Fruit fly (Drosophila melanogaster) whole organism, embryonic: Measurements from ENCODE around the gene Cep97.

Experiments
- Bdp1 ChIP-seq: fragments of 200-800 bp; sonication (Bioruptor generic); optimal IDR thresholded peaks from 3 replicates; lab custom pipeline; 2016; ENCODE audit warnings: missing biosample characterization, missing genetic modification characterization
- CG10267 ChIP-seq: fragments of 200-800 bp; sonication (Bioruptor generic); optimal IDR thresholded peaks from 2 replicates; lab custom pipeline; 2018; ENCODE audit warnings: missing biosample characterization, mild to moderate bottlenecking, missing genetic modification characterization, moderate library complexity
- CG10366 ChIP-seq: fragments of 200-800 bp; sonication (Bioruptor generic); IDR thresholded peaks from 2 replicates; pipeline ENCODE4 v1.3.6; 2022; ENCODE audit warnings: missing biosample characterization, missing genetic modification characterization
- CG11085 ChIP-seq: fragments of 200-800 bp; sonication (Bioruptor generic); IDR thresholded peaks from 2 replicates; pipeline ENCODE4 v1.3.6; 2022; ENCODE audit warnings: missing biosample characterization, missing genetic modification characterization
- CG11456 ChIP-seq: fragments of 200-800 bp; sonication (Bioruptor generic); IDR thresholded peaks from 3 replicates; pipeline ENCODE4 v1.3.6; 2022; ENCODE audit warnings: missing biosample characterization, missing genetic modification characterization
- CG12769 ChIP-seq: fragments of 200-800 bp; sonication (Bioruptor generic); optimal IDR thresholded peaks from 2 replicates; lab custom pipeline; 2019; ENCODE audit warnings: missing biosample characterization, mild to moderate bottlenecking, missing genetic modification characterization, moderate library complexity
- CG15011 ChIP-seq: fragments of 200-800 bp; sonication (Bioruptor generic); optimal IDR thresholded peaks from 3 replicates; lab custom pipeline; 2018; ENCODE audit warnings: missing biosample characterization, mild to moderate bottlenecking, missing genetic modification characterization
- CG1792 ChIP-seq: fragments of 200-800 bp; sonication (Bioruptor generic); optimal IDR thresholded peaks from 2 replicates; lab custom pipeline; 2016; ENCODE audit warnings: missing biosample characterization, missing genetic modification characterization
- CG18764 ChIP-seq: fragments of 200-800 bp; sonication (Bioruptor generic); optimal IDR thresholded peaks from 3 replicates; lab custom pipeline; 2016; ENCODE audit warnings: missing biosample characterization, missing genetic modification characterization
- CG2120 ChIP-seq: fragments of 200-800 bp; sonication (Bioruptor generic); optimal IDR thresholded peaks from 3 replicates; lab custom pipeline; 2016; ENCODE audit warnings: missing biosample characterization, missing genetic modification characterization
- CG3065 ChIP-seq: fragments of 200-800 bp; sonication (Bioruptor generic); optimal IDR thresholded peaks from 2 replicates; lab custom pipeline; 2016; ENCODE audit warnings: missing biosample characterization, missing genetic modification characterization
- CG3281 ChIP-seq: fragments of 200-800 bp; sonication (Bioruptor generic); optimal IDR thresholded peaks from 3 replicates; lab custom pipeline; 2017; ENCODE audit warnings: missing biosample characterization, mild to moderate bottlenecking, missing genetic modification characterization
- CG33557 ChIP-seq: fragments of 200-800 bp; sonication (Bioruptor generic); optimal IDR thresholded peaks from 2 replicates; lab custom pipeline; 2019; ENCODE audit warnings: missing biosample characterization, mild to moderate bottlenecking, missing genetic modification characterization, moderate library complexity
- CG3407 ChIP-seq: fragments of 200-800 bp; sonication (Bioruptor generic); optimal IDR thresholded peaks from 2 replicates; lab custom pipeline; 2018; ENCODE audit warnings: missing biosample characterization, mild to moderate bottlenecking, missing genetic modification characterization
- CG42726 ChIP-seq: fragments of 200-800 bp; sonication (Bioruptor generic); IDR thresholded peaks from 2 replicates; pipeline ENCODE4 v1.3.6; 2022; ENCODE audit warnings: missing biosample characterization, missing genetic modification characterization; ENCODE audit not compliant: partially characterized antibody
- CG4360 ChIP-seq: fragments of 200-800 bp; sonication (Bioruptor generic); IDR thresholded peaks from 2 replicates; pipeline ENCODE4 v1.3.6; 2022; ENCODE audit warnings: missing biosample characterization, missing genetic modification characterization
- CG6813 ChIP-seq: fragments of 200-800 bp; sonication (Bioruptor generic); optimal IDR thresholded peaks from 2 replicates; lab custom pipeline; 2017; ENCODE audit warnings: missing biosample characterization, missing genetic modification characterization, mild to moderate bottlenecking, moderate library complexity, missing genetic modification reagents
- CG7745 ChIP-seq: fragments of 200-800 bp; sonication (Bioruptor generic); optimal IDR thresholded peaks from 2 replicates; lab custom pipeline; 2018; ENCODE audit warnings: missing biosample characterization, mild to moderate bottlenecking, missing genetic modification characterization, moderate library complexity
- CG7928 ChIP-seq: fragments of 200-800 bp; sonication (Bioruptor generic); optimal IDR thresholded peaks from 2 replicates; lab custom pipeline; 2017; ENCODE audit warnings: missing biosample characterization, mild to moderate bottlenecking, missing genetic modification characterization
- CoRest ChIP-seq: fragments of 200-800 bp; sonication (Bioruptor generic); optimal IDR thresholded peaks from 3 replicates; lab custom pipeline; 2018; ENCODE audit warnings: missing biosample characterization, mild to moderate bottlenecking, missing genetic modification characterization, moderate library complexity
- H2.0 ChIP-seq: fragments of 200-800 bp; sonication (Bioruptor generic); IDR thresholded peaks from 2 replicates; pipeline ENCODE4 v1.3.6; 2022; ENCODE audit warnings: missing biosample characterization, missing genetic modification characterization
- Hand ChIP-seq: fragments of 200-800 bp; sonication (Bioruptor generic); optimal IDR thresholded peaks from 2 replicates; lab custom pipeline; 2017; ENCODE audit warnings: mild to moderate bottlenecking, missing biosample characterization, missing genetic modification reagents, missing genetic modification characterization
- Hr51 ChIP-seq, 2 experiments: fragments of 200-800 bp; sonication (Bioruptor generic); optimal IDR thresholded peaks; 2 replicates in 1 of 2; 3 replicates in 1 of 2; lab custom pipeline; 2016 to 2018; ENCODE audit warnings: missing biosample characterization in 2 of 2, missing genetic modification characterization in 2 of 2, mild to moderate bottlenecking in 1 of 2, moderate library complexity in 1 of 2
- Hsf ChIP-seq: fragments of 200-800 bp; sonication (Bioruptor generic); optimal IDR thresholded peaks from 3 replicates; lab custom pipeline; 2016; ENCODE audit warnings: missing biosample characterization, missing genetic modification characterization
- Meics ChIP-seq: fragments of 200-800 bp; sonication (Bioruptor generic); optimal IDR thresholded peaks from 2 replicates; lab custom pipeline; 2017; ENCODE audit warnings: missing biosample characterization, mild to moderate bottlenecking, missing genetic modification characterization
- Spps ChIP-seq: fragments of 200-800 bp; sonication (Bioruptor generic); optimal IDR thresholded peaks from 2 replicates; lab custom pipeline; 2018; ENCODE audit warnings: missing biosample characterization, mild to moderate bottlenecking, missing genetic modification characterization
- Vsx1 ChIP-seq: fragments of 200-800 bp; sonication (Bioruptor generic); optimal IDR thresholded peaks from 2 replicates; lab custom pipeline; 2017; ENCODE audit warnings: missing biosample characterization, mild to moderate bottlenecking, missing genetic modification characterization, missing genetic modification reagents
- amos ChIP-seq: fragments of 200-800 bp; sonication (Bioruptor generic); IDR thresholded peaks from 2 replicates; pipeline ENCODE4 v1.3.6; 2022; ENCODE audit warnings: missing biosample characterization, missing genetic modification characterization; ENCODE audit not compliant: partially characterized antibody
- bab2 ChIP-seq: fragments of 200-800 bp; sonication (Bioruptor generic); optimal IDR thresholded peaks from 2 replicates; lab custom pipeline; 2016; ENCODE audit warnings: missing biosample characterization, missing genetic modification characterization
- esg ChIP-seq: fragments of 200-800 bp; sonication (Bioruptor generic); conservative IDR thresholded peaks from 2 replicates; pipeline ENCODE4 v1.3.6; 2022; ENCODE audit warnings: missing biosample characterization, missing genetic modification characterization
- eve ChIP-seq, 2 experiments: fragments of >200 bp; optimal IDR thresholded peaks; 2 replicates each; lab custom pipeline; 2017; ENCODE audit warnings: missing biosample characterization in 2 of 2, missing genetic modification characterization in 2 of 2
- fru ChIP-seq: fragments of >200 bp; optimal IDR thresholded peaks from 2 replicates; lab custom pipeline; 2017
- grau ChIP-seq: fragments of 200-800 bp; optimal IDR thresholded peaks from 3 replicates; lab custom pipeline; 2019; ENCODE audit warnings: missing biosample characterization, mild to moderate bottlenecking, missing genetic modification characterization, moderate library complexity
- grn ChIP-seq: fragments of 200-800 bp; sonication (Bioruptor generic); optimal IDR thresholded peaks from 3 replicates; lab custom pipeline; 2017; ENCODE audit warnings: missing biosample characterization, missing genetic modification characterization
- gsb ChIP-seq: fragments of 200-800 bp; sonication (Bioruptor generic); IDR thresholded peaks from 2 replicates; pipeline ENCODE4 v1.3.6; 2022; ENCODE audit warnings: missing biosample characterization, missing genetic modification characterization
- hth ChIP-seq: fragments of >200 bp; optimal IDR thresholded peaks from 2 replicates; lab custom pipeline; 2017; ENCODE audit warnings: inconsistent platforms
- jumu ChIP-seq: fragments of 200-800 bp; sonication (Bioruptor generic); optimal IDR thresholded peaks from 3 replicates; lab custom pipeline; 2016; ENCODE audit warnings: missing biosample characterization, missing genetic modification characterization
- kay ChIP-seq: fragments of 200-800 bp; sonication (Bioruptor generic); optimal IDR thresholded peaks from 2 replicates; lab custom pipeline; 2016; ENCODE audit warnings: missing biosample characterization, missing genetic modification characterization
- luna ChIP-seq: fragments of 200-800 bp; sonication (Bioruptor generic); optimal IDR thresholded peaks from 2 replicates; lab custom pipeline; 2016; ENCODE audit warnings: missing biosample characterization, missing genetic modification characterization
- mam ChIP-seq: fragments of 200-800 bp; sonication (Bioruptor generic); optimal IDR thresholded peaks from 3 replicates; lab custom pipeline; 2016; ENCODE audit warnings: missing biosample characterization, missing genetic modification characterization
- oc ChIP-seq: fragments of 200-800 bp; sonication (Bioruptor generic); optimal IDR thresholded peaks from 2 replicates; lab custom pipeline; 2018; ENCODE audit warnings: missing biosample characterization, mild to moderate bottlenecking, missing genetic modification characterization, moderate library complexity
- pb ChIP-seq: fragments of 200-800 bp; sonication (Bioruptor generic); optimal IDR thresholded peaks from 3 replicates; lab custom pipeline; 2016; ENCODE audit warnings: missing biosample characterization, missing genetic modification characterization
- prd ChIP-seq, 3 experiments: fragments of >200 bp in 2 of 3; fragments of 200-800 bp in 1 of 3; sonication (Bioruptor generic) in 1 of 3; optimal IDR thresholded peaks in 2 of 3; IDR thresholded peaks in 1 of 3; 2 replicates in 2 of 3; 3 replicates in 1 of 3; pipeline versions ENCODE4 v1.3.6 to Lab custom; 2017 to 2022; ENCODE audit warnings: missing biosample characterization in 1 of 3, missing genetic modification characterization in 1 of 3
- sisA ChIP-seq: fragments of 200-800 bp; sonication (Bioruptor generic); IDR thresholded peaks from 2 replicates; pipeline ENCODE4 v1.3.6; 2022; ENCODE audit warnings: missing biosample characterization, missing genetic modification characterization
- slbo ChIP-seq: fragments of 200-800 bp; sonication (Bioruptor generic); IDR thresholded peaks from 2 replicates; pipeline ENCODE4 v1.3.6; 2022; ENCODE audit warnings: missing biosample characterization, missing genetic modification characterization
- so ChIP-seq: fragments of 200-800 bp; sonication (Bioruptor generic); IDR thresholded peaks from 3 replicates; pipeline ENCODE4 v1.3.6; 2022; ENCODE audit warnings: missing biosample characterization, missing genetic modification characterization
- stc ChIP-seq: fragments of 200-800 bp; sonication (Bioruptor generic); IDR thresholded peaks from 2 replicates; pipeline ENCODE4 v1.3.6; 2022; ENCODE audit warnings: missing biosample characterization, missing genetic modification characterization
- tap ChIP-seq: fragments of 200-800 bp; optimal IDR thresholded peaks from 3 replicates; lab custom pipeline; 2019; ENCODE audit warnings: missing biosample characterization, mild to moderate bottlenecking, missing genetic modification characterization, moderate library complexity
- vvl ChIP-seq: fragments of 200-800 bp; sonication (Bioruptor generic); IDR thresholded peaks from 2 replicates; pipeline ENCODE4 v1.3.6; 2022; ENCODE audit warnings: missing biosample characterization, missing genetic modification characterization
- wdn ChIP-seq: fragments of 200-800 bp; sonication (Bioruptor generic); IDR thresholded peaks from 2 replicates; pipeline ENCODE4 v1.3.6; 2022; ENCODE audit warnings: missing biosample characterization, missing genetic modification characterization
- yki ChIP-seq: fragments of >200 bp; optimal IDR thresholded peaks from 3 replicates; lab custom pipeline; 2018
- zfh1 ChIP-seq: fragments of 200-800 bp; sonication (Bioruptor generic); IDR thresholded peaks from 3 replicates; pipeline ENCODE4 v1.3.6; 2022; ENCODE audit warnings: missing biosample characterization, missing genetic modification characterization

The Cep97 gene

DNA sequence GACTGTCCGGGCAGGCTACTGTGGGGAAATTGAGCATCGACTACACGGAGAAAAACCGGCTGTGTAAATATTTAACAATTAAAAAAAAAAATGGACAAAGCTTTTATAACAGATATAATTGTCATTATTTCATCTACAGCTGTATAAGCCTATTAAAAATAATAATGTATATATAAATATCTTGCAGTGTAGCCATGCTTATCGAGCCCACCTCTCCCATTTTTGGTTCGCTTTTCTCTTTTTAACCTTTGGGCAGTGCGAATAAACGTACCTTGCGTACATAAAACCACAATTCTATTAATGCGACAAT lies 29.3 kb downstream of the Cep97 start (continued):
- no peak for TF ChIP-seq pb (GFP tag; lab: Kevin White, UChicago)
- peak; percentile 73; the same call in 2 of the 3 replicates for TF ChIP-seq so (GFP tag; lab: Robert Waterston, UW)
- TF ChIP-seq CG3281: peak; percentile 73
- peak; percentile 2 for TF ChIP-seq CG1792
- TF ChIP-seq CG11085 (GFP tag; lab: Robert Waterston, UW): peak; percentile 57
- peak; percentile 66; the same call in 1 of the 2 replicates for TF ChIP-seq stc (GFP tag; lab: Robert Waterston, UW)
- no peak for TF ChIP-seq CG10267 (tag; lab: Kevin White, UChicago)
- TF ChIP-seq CG10366: peak; percentile 78
- TF ChIP-seq fru (lab: Kevin White, UChicago): no peak
- TF ChIP-seq vvl: no peak; the same call in 1 of the 2 replicates
- TF ChIP-seq hth (lab: Kevin White, UChicago): no peak
- TF ChIP-seq grau (tag; lab: Kevin White, UChicago): peak; percentile 49
- TF ChIP-seq CG15011 (GFP tag; lab: Kevin White, UChicago): peak; percentile 38
- TF ChIP-seq Meics (GFP tag; lab: Kevin White, UChicago): peak; percentile 69
- TF ChIP-seq prd (optimal IDR thresholded peaks at IDR 0.05; lab: Kevin White, UChicago): no peak
- TF ChIP-seq prd (GFP tag; IDR thresholded peaks at IDR 0.05; lab: Robert Waterston, UW): peak; percentile 79
- no peak for TF ChIP-seq grn (GFP tag; lab: Kevin White, UChicago)
- TF ChIP-seq CG4360 (GFP tag; lab: Robert Waterston, UW): no peak
- TF ChIP-seq bab2: peak; percentile 32
- TF ChIP-seq CG12769: peak; percentile 3
- peak; percentile 65 for TF ChIP-seq wdn (GFP tag; lab: Robert Waterston, UW)
- peak; percentile 85 for TF ChIP-seq slbo (GFP tag; lab: Robert Waterston, UW)
- TF ChIP-seq yki (lab: Kevin White, UChicago): no peak
- peak; percentile 39 for TF ChIP-seq CG18764 (GFP tag; lab: Kevin White, UChicago)
- no peak for TF ChIP-seq Spps (tag; lab: Kevin White, UChicago)
- peak; percentile 20 for TF ChIP-seq CG7928 (GFP tag; lab: Kevin White, UChicago)
- TF ChIP-seq CG3065 (GFP tag; lab: Kevin White, UChicago): no peak
- TF ChIP-seq Hand (GFP tag; lab: Kevin White, UChicago): peak; percentile 43
- peak; percentile 42 for TF ChIP-seq gsb (GFP tag; lab: Robert Waterston, UW)
- peak; percentile 69 for TF ChIP-seq H2.0 (GFP tag; lab: Robert Waterston, UW)
- peak; percentile 77 for TF ChIP-seq sisA (GFP tag; lab: Robert Waterston, UW)
- TF ChIP-seq oc (tag; lab: Kevin White, UChicago): no peak
- peak; percentile 18 for TF ChIP-seq tap (tag; lab: Kevin White, UChicago)
- no peak for TF ChIP-seq jumu (GFP tag; lab: Kevin White, UChicago)
- peak; percentile 57 for TF ChIP-seq Hsf (GFP tag; lab: Kevin White, UChicago)
- peak; percentile 20 for TF ChIP-seq CG3407 (GFP tag; lab: Kevin White, UChicago)
- no peak for TF ChIP-seq Vsx1
- TF ChIP-seq CG42726 (GFP tag; lab: Robert Waterston, UW): no peak
- TF ChIP-seq mam: peak; percentile 66
- TF ChIP-seq esg (GFP tag; lab: Robert Waterston, UW): peak; percentile 56
- peak in 1 of 2 experiments; percentile 68 for TF ChIP-seq Hr51 (GFP tag; optimal IDR thresholded peaks at IDR 0.05; lab: Kevin White, UChicago)
- no peak for TF ChIP-seq amos (GFP tag; lab: Robert Waterston, UW)
- TF ChIP-seq luna (GFP tag; lab: Kevin White, UChicago): no peak
- TF ChIP-seq CG11456 (GFP tag; lab: Robert Waterston, UW): peak; percentile 80
- TF ChIP-seq CG7745 (tag; lab: Kevin White, UChicago): no peak
- TF ChIP-seq zfh1 (GFP tag; lab: Robert Waterston, UW): peak; percentile 56; the same call in 2 of the 3 replicates
- no peak for TF ChIP-seq Bdp1
- TF ChIP-seq CG2120 (GFP tag; lab: Kevin White, UChicago): peak; percentile 62
- TF ChIP-seq CoRest (tag; lab: Kevin White, UChicago): peak; percentile 65
- TF ChIP-seq kay: peak; percentile 31
- TF ChIP-seq CG33557 (GFP tag; lab: Kevin White, UChicago): no peak
- peak in 1 of 2 experiments; percentile 24 for TF ChIP-seq eve (GFP tag; optimal IDR thresholded peaks at IDR 0.05; lab: Kevin White, UChicago)
- peak; percentile 37 for TF ChIP-seq CG6813 (GFP tag; lab: Kevin White, UChicago)
